Worm (Caenorhabditis elegans) whole organism, young adult: Measurements from ENCODE around the gene ZK1098.3.

Experiments
- ama-1 ChIP-seq, 3 experiments: fragments of 150-350 bp in 1 of 3; sonication (generic microtip) in 2 of 3; optimal IDR thresholded peaks; 2 replicates each; lab custom pipeline; 2014 to 2018; ENCODE audit warnings: missing biosample characterization in 2 of 3, missing genetic modification characterization in 2 of 3, missing genetic modification reagents in 2 of 3
- atf-7 ChIP-seq: sonication (generic microtip); optimal IDR thresholded peaks from 2 replicates; lab custom pipeline; 2017; ENCODE audit warnings: mild to moderate bottlenecking, missing genetic modification characterization, missing compliant biosample characterization
- hrde-1 ChIP-seq: sonication (generic microtip); optimal IDR thresholded peaks from 2 replicates; lab custom pipeline; 2016; ENCODE audit warnings: missing genetic modification characterization, mild to moderate bottlenecking, missing compliant biosample characterization, moderate library complexity, missing genotype, missing genetic modification reagents, borderline replicate concordance
- mel-28 ChIP-seq: sonication (generic microtip); optimal IDR thresholded peaks from 2 replicates; lab custom pipeline; 2016; ENCODE audit warnings: borderline replicate concordance, mild to moderate bottlenecking, missing genetic modification characterization, missing compliant biosample characterization
- zfh-2 ChIP-seq: fragments of 200-800 bp; sonication (Bioruptor generic); conservative IDR thresholded peaks from 2 replicates; pipeline ENCODE4 v1.3.6; 2022; ENCODE audit warnings: missing genetic modification reagents, missing genetic modification characterization, missing compliant biosample characterization

- TF ChIP-seq atf-7 (tag; lab: Kevin White, UChicago), result no peak
- TF ChIP-seq ama-1 (optimal IDR thresholded peaks at IDR 0.05; lab: Kevin White, UChicago), result no peak
- no peak for TF ChIP-seq ama-1 (GFP tag; optimal IDR thresholded peaks at IDR 0.05; lab: Kevin White, UChicago)
- TF ChIP-seq zfh-2 (GFP tag; lab: Robert Waterston, UW), result no peak
- TF ChIP-seq mel-28 (tag; lab: Kevin White, UChicago), result no peak
- no peak for TF ChIP-seq hrde-1 (tag; lab: Kevin White, UChicago)
Measured at ce11 chrIII:9502155-9502714, 36.3 kb downstream of the ZK1098.3 start.
